Fruit fly (Drosophila melanogaster) whole organism, pupa: ENCODE data around the gene CG9257.
A peak's percentile ranks its signal among the peaks of the same experiment; 100 is the strongest.

ENCODE experiments used
- CG34367 ChIP-seq: fragments of 200-800 bp; sonication (Bioruptor generic); optimal IDR thresholded peaks from 2 replicates; lab custom pipeline; 2018; ENCODE audit warnings: missing biosample characterization, mild to moderate bottlenecking, missing genetic modification characterization
- D1 ChIP-seq: fragments of 200-800 bp; sonication (Bioruptor generic); optimal IDR thresholded peaks from 2 replicates; lab custom pipeline; 2018; ENCODE audit warnings: missing biosample characterization, mild to moderate bottlenecking, missing genetic modification characterization, moderate library complexity
- EcR ChIP-seq: fragments of 200-800 bp; sonication (Bioruptor generic); optimal IDR thresholded peaks from 3 replicates; lab custom pipeline; 2019; ENCODE audit warnings: missing biosample characterization, missing genetic modification characterization, mild to moderate bottlenecking, moderate library complexity, missing genetic modification reagents

dm6 chr2L:21142972-21143385, 40.4 kb downstream of the CG9257 start, which contains the start of gene pths:
- TF ChIP-seq EcR (no peak), CG34367 (tag; lab: Kevin White, UChicago) (peak; percentile 6), D1 (tag; lab: Kevin White, UChicago) (no peak)
